Fruit fly (Drosophila melanogaster) whole organism, embryonic: ENCODE data around the gene gNacalpha.

Experiments used
- CG10366 ChIP-seq: fragments of 200-800 bp; sonication (Bioruptor generic); IDR thresholded peaks from 2 replicates; pipeline ENCODE4 v1.3.6; 2022; ENCODE audit warnings: missing biosample characterization, missing genetic modification characterization
- CG15601 ChIP-seq: fragments of 200-800 bp; sonication (Bioruptor generic); optimal IDR thresholded peaks from 3 replicates; lab custom pipeline; 2019; ENCODE audit warnings: missing biosample characterization, mild to moderate bottlenecking, missing genetic modification characterization, moderate library complexity
- CG17359 ChIP-seq: fragments of 200-800 bp; sonication (Bioruptor generic); optimal IDR thresholded peaks from 3 replicates; lab custom pipeline; 2018; ENCODE audit warnings: missing biosample characterization, mild to moderate bottlenecking, missing genetic modification characterization, moderate library complexity
- CG30403 ChIP-seq: fragments of 200-800 bp; sonication (Bioruptor generic); optimal IDR thresholded peaks from 3 replicates; lab custom pipeline; 2016; ENCODE audit warnings: missing biosample characterization, missing genetic modification characterization
- CG3995 ChIP-seq: fragments of 200-800 bp; sonication (Bioruptor generic); optimal IDR thresholded peaks from 3 replicates; lab custom pipeline; 2016; ENCODE audit warnings: missing biosample characterization, missing genetic modification characterization
- CoRest ChIP-seq: fragments of 200-800 bp; sonication (Bioruptor generic); optimal IDR thresholded peaks from 3 replicates; lab custom pipeline; 2018; ENCODE audit warnings: missing biosample characterization, mild to moderate bottlenecking, missing genetic modification characterization, moderate library complexity
- Hr3 ChIP-seq: fragments of 200-800 bp; sonication (Bioruptor generic); optimal IDR thresholded peaks from 3 replicates; lab custom pipeline; 2016; ENCODE audit warnings: missing biosample characterization, missing genetic modification characterization
- Xbp1 ChIP-seq: fragments of 200-800 bp; sonication (Bioruptor generic); optimal IDR thresholded peaks from 3 replicates; lab custom pipeline; 2016; ENCODE audit warnings: missing biosample characterization, mild to moderate bottlenecking, missing genetic modification characterization
- chn ChIP-seq: fragments of 200-800 bp; sonication (Bioruptor generic); optimal IDR thresholded peaks from 2 replicates; lab custom pipeline; 2016; ENCODE audit warnings: missing biosample characterization, missing genetic modification characterization
- crc ChIP-seq: fragments of 200-800 bp; sonication (Bioruptor generic); optimal IDR thresholded peaks from 2 replicates; lab custom pipeline; 2016; ENCODE audit warnings: missing biosample characterization, missing genetic modification characterization
- h ChIP-seq: fragments of >200 bp; optimal IDR thresholded peaks from 2 replicates; lab custom pipeline; 2017
- klu ChIP-seq: fragments of 200-800 bp; sonication (Bioruptor generic); IDR thresholded peaks from 2 replicates; pipeline ENCODE4 v1.3.6; 2022; ENCODE audit warnings: missing biosample characterization, missing genetic modification characterization

- TF ChIP-seq Xbp1, result no peak
- TF ChIP-seq Hr3 (GFP tag; lab: Kevin White, UChicago), result no peak
- no peak for TF ChIP-seq CG3995 (GFP tag; lab: Kevin White, UChicago)
- no peak for TF ChIP-seq CG30403 (GFP tag; lab: Kevin White, UChicago)
- no peak for TF ChIP-seq klu (GFP tag; lab: Robert Waterston, UW)
- TF ChIP-seq CG17359 (tag; lab: Kevin White, UChicago), result no peak
- no peak for TF ChIP-seq CG10366 (GFP tag; lab: Robert Waterston, UW)
- no peak for TF ChIP-seq h (lab: Kevin White, UChicago)
- TF ChIP-seq CoRest, result no peak
- no peak for TF ChIP-seq crc (GFP tag; lab: Kevin White, UChicago)
- no peak for TF ChIP-seq chn
- TF ChIP-seq CG15601 (tag; lab: Kevin White, UChicago), result no peak
Observed at dm6 chr2L:1026797-1027196, 10.2 kb upstream of the gNacalpha start, which contains the start of gene CG4375.
